Worm (Caenorhabditis elegans): Measurements from ENCODE around the gene rsp-5.
A peak's percentile ranks its signal among the peaks of the same experiment; 100 is the strongest.

Gene rsp-5

ce11 chrII:6489711-6490184 is at the start of gene rsp-5, which contains the start of gene snr-3:
Gene rsp-5, plus strand, starts transcription at chrII:6490165.
Gene snr-3, minus strand, starts transcription at chrII:6489761.
- TF ChIP-seq fkh-10 (GFP tag; optimal IDR thresholded peaks at IDR 0.05): no peak
- TF ChIP-seq elt-1 (tag; optimal IDR thresholded peaks at IDR 0.05): no peak
- no peak for TF ChIP-seq skn-1 (tag; optimal IDR thresholded peaks at IDR 0.05)
- TF ChIP-seq sea-2 (GFP tag; optimal IDR thresholded peaks at IDR 0.05): no peak
- TF ChIP-seq jun-1 (tag; optimal IDR thresholded peaks at IDR 0.05): no peak
- TF ChIP-seq nhr-23 (tag; optimal IDR thresholded peaks at IDR 0.05): peak; percentile 80
- TF ChIP-seq ama-1 (optimal IDR thresholded peaks at IDR 0.05): no peak
- no peak for TF ChIP-seq ceh-16 (tag; optimal IDR thresholded peaks at IDR 0.05)
- no peak for TF ChIP-seq daf-12 (tag; optimal IDR thresholded peaks at IDR 0.05)
- TF ChIP-seq lsy-12 (tag; optimal IDR thresholded peaks at IDR 0.05): peak; percentile 9
- TF ChIP-seq unc-39 (tag; optimal IDR thresholded peaks at IDR 0.05): no peak
- no peak for TF ChIP-seq nhr-76 (tag; optimal IDR thresholded peaks at IDR 0.05)
- no peak for TF ChIP-seq ceh-82 (tag; optimal IDR thresholded peaks at IDR 0.05)
- TF ChIP-seq hmg-11 (tag; optimal IDR thresholded peaks at IDR 0.05): no peak
- peak; percentile 63 for TF ChIP-seq snpc-4 (tag; optimal IDR thresholded peaks at IDR 0.05)
- no peak for TF ChIP-seq tbx-2 (tag; optimal IDR thresholded peaks at IDR 0.05)
- TF ChIP-seq pqm-1 (tag; optimal IDR thresholded peaks at IDR 0.05): peak; percentile 34
- no peak for TF ChIP-seq unc-62 (GFP tag; optimal IDR thresholded peaks at IDR 0.05)
- TF ChIP-seq fkh-2 (tag; optimal IDR thresholded peaks at IDR 0.05): no peak
- TF ChIP-seq ztf-4 (tag; optimal IDR thresholded peaks at IDR 0.05): no peak
- TF ChIP-seq nhr-43 (tag; optimal IDR thresholded peaks at IDR 0.05; ENCODE audit: poor library complexity, severe bottlenecking): peak; percentile 39
- no peak for TF ChIP-seq ztf-11 (tag; optimal IDR thresholded peaks at IDR 0.05)
- TF ChIP-seq nhr-67 (tag; optimal IDR thresholded peaks at IDR 0.05): no peak
- no peak for TF ChIP-seq nhr-237 (tag; optimal IDR thresholded peaks at IDR 0.05)
- TF ChIP-seq lin-39 (tag; optimal IDR thresholded peaks at IDR 0.05): peak; percentile 61
- TF ChIP-seq R02D3.7 (tag; optimal IDR thresholded peaks at IDR 0.05): peak; percentile 51
- no peak for TF ChIP-seq ceh-9 (tag; optimal IDR thresholded peaks at IDR 0.05)
- TF ChIP-seq eor-1 (tag; optimal IDR thresholded peaks at IDR 0.05): no peak
- TF ChIP-seq elt-3 (tag; optimal IDR thresholded peaks at IDR 0.05): no peak
- TF ChIP-seq nhr-25 (tag; optimal IDR thresholded peaks at IDR 0.05): peak; percentile 85
- no peak for TF ChIP-seq nhr-11 (tag; optimal IDR thresholded peaks at IDR 0.05)
- TF ChIP-seq mml-1 (tag; optimal IDR thresholded peaks at IDR 0.05): no peak
- no peak for TF ChIP-seq nhr-28 (tag; optimal IDR thresholded peaks at IDR 0.05)
- TF ChIP-seq ceh-28 (tag; optimal IDR thresholded peaks at IDR 0.05): peak; percentile 22
- peak; percentile 78 for TF ChIP-seq lin-15B (tag; optimal IDR thresholded peaks at IDR 0.05)
- TF ChIP-seq egl-27 (tag; optimal IDR thresholded peaks at IDR 0.05): no peak
- peak; percentile 92 for TF ChIP-seq egl-5 (tag; optimal IDR thresholded peaks at IDR 0.05)
- TF ChIP-seq nfya-1 (tag; optimal IDR thresholded peaks at IDR 0.05; ENCODE audit: insufficient read depth): peak; percentile 95
- no peak for TF ChIP-seq mdl-1 (tag; optimal IDR thresholded peaks at IDR 0.05)
- no peak for TF ChIP-seq zag-1 (tag; optimal IDR thresholded peaks at IDR 0.05)
- TF ChIP-seq nhr-77 (tag; optimal IDR thresholded peaks at IDR 0.05): no peak
- TF ChIP-seq fos-1 (tag; optimal IDR thresholded peaks at IDR 0.05): no peak
- TF ChIP-seq nhr-12 (tag; optimal IDR thresholded peaks at IDR 0.05): no peak
- peak; percentile 81 for TF ChIP-seq pha-4 (tag; optimal IDR thresholded peaks at IDR 0.05)
- TF ChIP-seq aly-2 (tag; optimal IDR thresholded peaks at IDR 0.05): no peak
- TF ChIP-seq elt-2 (tag; optimal IDR thresholded peaks at IDR 0.05): peak; percentile 47
- no peak for TF ChIP-seq ZK546.5 (tag; optimal IDR thresholded peaks at IDR 0.05)

ce11 chrII:6441128-6441527 is 48.8 kb upstream of the rsp-5 start, which contains the start of gene cutl-16:
Gene cutl-16, plus strand, starts transcription at chrII:6441428.
- TF ChIP-seq nhr-237 (tag; optimal IDR thresholded peaks at IDR 0.05) (no peak), snpc-4 (tag; optimal IDR thresholded peaks at IDR 0.05) (no peak), nhr-12 (tag; optimal IDR thresholded peaks at IDR 0.05) (no peak), unc-39 (tag; optimal IDR thresholded peaks at IDR 0.05) (no peak), pha-4 (tag; optimal IDR thresholded peaks at IDR 0.05) (no peak), sea-2 (GFP tag; optimal IDR thresholded peaks at IDR 0.05) (no peak), aly-2 (tag; optimal IDR thresholded peaks at IDR 0.05) (no peak), lin-39 (tag; optimal IDR thresholded peaks at IDR 0.05) (no peak), zag-1 (tag; optimal IDR thresholded peaks at IDR 0.05) (no peak), lin-15B (tag; optimal IDR thresholded peaks at IDR 0.05) (no peak), ceh-82 (tag; optimal IDR thresholded peaks at IDR 0.05) (no peak), lsy-12 (tag; optimal IDR thresholded peaks at IDR 0.05) (no peak), pqm-1 (tag; optimal IDR thresholded peaks at IDR 0.05) (no peak), egl-5 (tag; optimal IDR thresholded peaks at IDR 0.05) (no peak)
